Worm (Caenorhabditis elegans) whole organism, L3 larva: ENCODE results near the gene sri-21.

Experiments
- R02D3.7 ChIP-seq: fragments of 150-350 bp; optimal IDR thresholded peaks from 2 replicates; lab custom pipeline; 2014; ENCODE audit warnings: missing biosample characterization, missing genetic modification characterization
- ceh-28 ChIP-seq: fragments of 150-350 bp; optimal IDR thresholded peaks from 2 replicates; lab custom pipeline; 2014; ENCODE audit warnings: missing biosample characterization, missing genetic modification reagents, missing genetic modification characterization
- daf-12 ChIP-seq: fragments of 150-350 bp; optimal IDR thresholded peaks from 2 replicates; lab custom pipeline; 2014; ENCODE audit warnings: missing biosample characterization, missing genetic modification reagents, missing genetic modification characterization
- fos-1 ChIP-seq: fragments of 150-350 bp; optimal IDR thresholded peaks from 2 replicates; lab custom pipeline; 2014; ENCODE audit warnings: missing biosample characterization, missing genetic modification characterization
- jun-1 ChIP-seq: fragments of 150-350 bp; optimal IDR thresholded peaks from 2 replicates; lab custom pipeline; 2014; ENCODE audit warnings: missing biosample characterization, missing genetic modification reagents, missing genetic modification characterization
- mdl-1 ChIP-seq: fragments of 150-350 bp; optimal IDR thresholded peaks from 2 replicates; lab custom pipeline; 2014; ENCODE audit warnings: missing biosample characterization, missing genetic modification characterization
- nhr-237 ChIP-seq: fragments of 150-350 bp; optimal IDR thresholded peaks from 2 replicates; lab custom pipeline; 2014; ENCODE audit warnings: missing biosample characterization, missing genetic modification characterization
- nhr-77 ChIP-seq: fragments of 150-350 bp; optimal IDR thresholded peaks from 2 replicates; lab custom pipeline; 2014; ENCODE audit warnings: missing biosample characterization, missing genetic modification characterization
- pha-4 ChIP-seq: fragments of 150-350 bp; optimal IDR thresholded peaks from 2 replicates; lab custom pipeline; 2014; ENCODE audit warnings: missing biosample characterization, missing genetic modification reagents, missing genetic modification characterization
- skn-1 ChIP-seq: fragments of 150-350 bp; optimal IDR thresholded peaks from 2 replicates; lab custom pipeline; 2014; ENCODE audit warnings: missing biosample characterization, missing genetic modification characterization
- snpc-4 ChIP-seq: fragments of 150-350 bp; optimal IDR thresholded peaks from 2 replicates; lab custom pipeline; 2014; ENCODE audit warnings: missing biosample characterization, missing genetic modification characterization
- tbx-2 ChIP-seq: sonication (generic microtip); optimal IDR thresholded peaks from 2 replicates; lab custom pipeline; 2016; ENCODE audit warnings: mild to moderate bottlenecking, missing genetic modification characterization, missing compliant biosample characterization
- unc-62 ChIP-seq: fragments of 150-350 bp; sonication (generic microtip); optimal IDR thresholded peaks from 4 replicates; lab custom pipeline; 2014; ENCODE audit warnings: missing biosample characterization, missing genetic modification reagents, missing genetic modification characterization
- ztf-4 ChIP-seq: fragments of 150-350 bp; optimal IDR thresholded peaks from 2 replicates; lab custom pipeline; 2014; ENCODE audit warnings: missing biosample characterization, missing genetic modification characterization

ce11 chrV:3583622-3584021, 34.0 kb downstream of the sri-21 start:
- TF ChIP-seq skn-1 (tag; lab: Kevin White, UChicago) = no peak
- no peak for TF ChIP-seq snpc-4 (tag; lab: Kevin White, UChicago)
- no peak for TF ChIP-seq jun-1 (tag; lab: Kevin White, UChicago)
- TF ChIP-seq fos-1 (tag; lab: Kevin White, UChicago) = no peak
- no peak for TF ChIP-seq nhr-237 (tag; lab: Kevin White, UChicago)
- no peak for TF ChIP-seq unc-62 (GFP tag; lab: Kevin White, UChicago)
- no peak for TF ChIP-seq pha-4
- no peak for TF ChIP-seq R02D3.7 (tag; lab: Kevin White, UChicago)
- TF ChIP-seq ceh-28 (tag; lab: Kevin White, UChicago) = no peak
- no peak for TF ChIP-seq mdl-1 (tag; lab: Kevin White, UChicago)
- TF ChIP-seq daf-12 (tag; lab: Kevin White, UChicago) = no peak
- no peak for TF ChIP-seq tbx-2
- no peak for TF ChIP-seq ztf-4 (tag; lab: Kevin White, UChicago)
- TF ChIP-seq nhr-77 (tag; lab: Kevin White, UChicago) = no peak
